Fruit fly (Drosophila melanogaster): ENCODE data around the gene CG14374.
A peak's percentile ranks its signal among the peaks of the same experiment; 100 is the strongest.

The CG14374 gene

DNA sequence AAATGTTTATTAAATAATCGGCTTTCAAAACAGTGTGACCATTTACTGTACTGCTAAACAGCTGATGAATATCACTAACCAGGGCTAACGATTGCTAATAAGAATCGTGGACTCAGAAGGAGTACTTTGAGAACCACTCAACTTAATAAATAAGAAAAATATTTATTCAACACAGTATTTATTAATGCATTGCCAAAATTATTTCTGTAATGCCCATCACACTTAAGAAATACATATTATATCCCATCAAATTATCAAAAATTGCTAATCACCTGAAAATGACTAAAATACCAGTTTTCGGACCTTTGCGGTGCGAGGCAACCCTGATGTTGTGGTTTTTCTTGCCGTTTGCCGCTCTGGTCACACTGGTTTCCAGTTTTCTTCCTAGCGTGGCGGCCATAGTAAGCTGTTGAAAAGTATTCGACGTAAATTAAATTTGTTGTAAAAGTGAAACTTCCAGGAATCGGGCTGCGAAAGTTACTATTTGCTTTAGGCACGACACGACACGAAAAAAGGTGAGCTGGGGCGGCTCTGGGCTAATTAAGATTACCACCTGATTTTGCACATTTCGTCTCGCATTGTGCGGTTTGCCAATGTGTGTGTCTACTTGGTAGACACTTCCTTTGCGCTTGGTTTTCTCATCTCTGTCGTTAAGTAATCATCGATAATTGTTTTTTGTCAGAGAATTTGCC, 15.1 kb downstream of the CG14374 start, which contains the start of the genes mRpS21 and Droj2 (continued):
- TF ChIP-seq eve (GFP tag; optimal IDR thresholded peaks at IDR 0.05), result no peak
- no peak for TF ChIP-seq Bteb2 (GFP tag; optimal IDR thresholded peaks at IDR 0.05)
- peak; percentile 75 for TF ChIP-seq CG9817 (tag; optimal IDR thresholded peaks at IDR 0.05)
- TF ChIP-seq Antp (GFP tag; optimal IDR thresholded peaks at IDR 0.05), result peak; percentile 26
- TF ChIP-seq CTCF (GFP tag; optimal IDR thresholded peaks at IDR 0.05), result no peak
- TF ChIP-seq B-H2 (GFP tag; optimal IDR thresholded peaks at IDR 0.05), result no peak
- TF ChIP-seq Hsf (GFP tag; optimal IDR thresholded peaks at IDR 0.05), result peak; percentile 34
- no peak for TF ChIP-seq lbe (GFP tag; optimal IDR thresholded peaks at IDR 0.05)
- TF ChIP-seq rib (GFP tag; IDR thresholded peaks at IDR 0.05), result peak; percentile 31; the same call in 1 of the 2 replicates
- TF ChIP-seq CG7987 (GFP tag; optimal IDR thresholded peaks at IDR 0.05), result no peak
- TF ChIP-seq CG15479 (GFP tag; optimal IDR thresholded peaks at IDR 0.05), result no peak
- TF ChIP-seq zf30C (GFP tag; optimal IDR thresholded peaks at IDR 0.05), result no peak
- TF ChIP-seq CG13296 (GFP tag; optimal IDR thresholded peaks at IDR 0.05), result peak; percentile 37
- TF ChIP-seq CG1233 (GFP tag; optimal IDR thresholded peaks at IDR 0.05), result no peak
- TF ChIP-seq ems (GFP tag; optimal IDR thresholded peaks at IDR 0.05), result peak; percentile 15
- no peak for TF ChIP-seq CG6683 (GFP tag; optimal IDR thresholded peaks at IDR 0.05)
- TF ChIP-seq CG31224 (GFP tag; IDR thresholded peaks at IDR 0.05), result peak; percentile 35; the same call in 1 of the 2 replicates
- TF ChIP-seq mirr (GFP tag; optimal IDR thresholded peaks at IDR 0.05), result peak; percentile 17
- peak; percentile 41 for TF ChIP-seq salm (tag; optimal IDR thresholded peaks at IDR 0.05)
- no peak for TF ChIP-seq CG11085 (GFP tag; IDR thresholded peaks at IDR 0.05)
- no peak for TF ChIP-seq ERR (GFP tag; optimal IDR thresholded peaks at IDR 0.05)
- TF ChIP-seq croc (GFP tag; conservative IDR thresholded peaks at IDR 0.05), result peak; percentile 17; the same call in 1 of the 3 replicates
- peak; percentile 48 for TF ChIP-seq CG18262 (tag; optimal IDR thresholded peaks at IDR 0.05)
- no peak for TF ChIP-seq CG12236 (GFP tag; optimal IDR thresholded peaks at IDR 0.05)
- no peak for TF ChIP-seq ham (GFP tag; IDR thresholded peaks at IDR 0.05)
- peak; percentile 85 to 97 for TF ChIP-seq crp (GFP tag; optimal IDR thresholded peaks at IDR 0.05)
- peak; percentile 74 for TF ChIP-seq CG30020 (tag; optimal IDR thresholded peaks at IDR 0.05)
- TF ChIP-seq ewg (GFP tag; optimal IDR thresholded peaks at IDR 0.05), result peak; percentile 26
- TF ChIP-seq slp2 (GFP tag; optimal IDR thresholded peaks at IDR 0.05), result peak; percentile 26
- peak; percentile 9 for TF ChIP-seq CG12744 (GFP tag; optimal IDR thresholded peaks at IDR 0.05)
- peak; percentile 84 for TF ChIP-seq stwl (tag; optimal IDR thresholded peaks at IDR 0.05)
- no peak for TF ChIP-seq H2.0 (GFP tag; IDR thresholded peaks at IDR 0.05)
- TF ChIP-seq CG15696 (tag; optimal IDR thresholded peaks at IDR 0.05), result peak; percentile 57
- peak; percentile 86 for TF ChIP-seq Med (GFP tag)
- no peak for TF ChIP-seq ac (GFP tag; optimal IDR thresholded peaks at IDR 0.05)
- no peak for TF ChIP-seq CG1647 (GFP tag; optimal IDR thresholded peaks at IDR 0.05)
- peak; percentile 26; the same call in 1 of the 3 replicates for TF ChIP-seq otp (GFP tag; IDR thresholded peaks at IDR 0.05)
- TF ChIP-seq CG18599 (GFP tag; optimal IDR thresholded peaks at IDR 0.05), result no peak
- TF ChIP-seq kni (GFP tag; optimal IDR thresholded peaks at IDR 0.05), result peak; percentile 47
- TF ChIP-seq CG17186 (GFP tag; optimal IDR thresholded peaks at IDR 0.05), result no peak
- TF ChIP-seq CG11695 (GFP tag; IDR thresholded peaks at IDR 0.05), result no peak
- peak; percentile 6 for TF ChIP-seq CHES-1-like (GFP tag; optimal IDR thresholded peaks at IDR 0.05)
- peak; percentile 18 for TF ChIP-seq CG12299 (tag; optimal IDR thresholded peaks at IDR 0.05)
- peak; percentile 29 for TF ChIP-seq Bdp1 (GFP tag; optimal IDR thresholded peaks at IDR 0.05)
- no peak for TF ChIP-seq CG1529 (GFP tag; optimal IDR thresholded peaks at IDR 0.05)
- no peak for TF ChIP-seq pan (optimal IDR thresholded peaks at IDR 0.05)
- TF ChIP-seq pan (GFP tag; optimal IDR thresholded peaks at IDR 0.05 in 1 of 2, IDR thresholded peaks at IDR 0.05 in 1 of 2), result no peak
- no peak for TF ChIP-seq pros (GFP tag; optimal IDR thresholded peaks at IDR 0.05)
- TF ChIP-seq Deaf1 (tag; optimal IDR thresholded peaks at IDR 0.05), result peak; percentile 21
- peak in 1 of 3 experiments; percentile 58 for TF ChIP-seq lola (GFP tag; optimal IDR thresholded peaks at IDR 0.05)

Data from whole organism, embryonic.